Fruit fly (Drosophila melanogaster) whole organism: ENCODE results near the gene CG13248.

Source experiments
- CG8478 ChIP-seq: fragments of >200 bp; optimal IDR thresholded peaks from 2 replicates; lab custom pipeline; 2018; ENCODE audit warnings: inconsistent platforms
- Dll ChIP-seq: fragments of >200 bp; optimal IDR thresholded peaks from 2 replicates; lab custom pipeline; 2017
- EcR ChIP-seq, 2 experiments: fragments of >200 bp; optimal IDR thresholded peaks; 2 replicates each; lab custom pipeline; 2017; ENCODE audit warnings: missing biosample characterization in 2 of 2, missing genetic modification characterization in 2 of 2, missing genetic modification reagents in 2 of 2
- pan ChIP-seq: fragments of >200 bp; optimal IDR thresholded peaks from 2 replicates; lab custom pipeline; 2017
- psq ChIP-seq: fragments of >200 bp; optimal IDR thresholded peaks from 2 replicates; lab custom pipeline; 2017
- usp ChIP-seq: fragments of >200 bp; optimal IDR thresholded peaks from 2 replicates; lab custom pipeline; 2017; ENCODE audit warnings: missing biosample characterization, missing genetic modification characterization, mixed read lengths

Gene CG13248

dm6 chr3L:20404515-20404914 lies 5.9 kb downstream of the CG13248 start:
- TF ChIP-seq pan (lab: Kevin White, UChicago) (no peak), EcR (GFP tag; optimal IDR thresholded peaks at IDR 0.05; lab: Kevin White, UChicago) (peak in 1 of 2 experiments; percentile 35)

- TF ChIP-seq usp, result no peak
Observed at dm6 chr3L:20403493-20404379, 6.6 kb downstream of the CG13248 start.

dm6 chr3L:20402665-20403492 lies 7.5 kb downstream of the CG13248 start:
- TF ChIP-seq usp (no peak), Dll (lab: Kevin White, UChicago) (no peak), EcR (GFP tag; optimal IDR thresholded peaks at IDR 0.05; lab: Kevin White, UChicago) (no peak), pan (lab: Kevin White, UChicago) (no peak), CG8478 (lab: Kevin White, UChicago) (no peak), psq (lab: Kevin White, UChicago) (no peak)

dm6 chr3L:20401026-20401912 lies 9.1 kb downstream of the CG13248 start, which contains the start of gene trbl:
Gene trbl, minus strand, starts transcription at chr3L:20401609.
- TF ChIP-seq CG8478 (lab: Kevin White, UChicago) (peak; percentile 27), EcR (GFP tag; optimal IDR thresholded peaks at IDR 0.05; lab: Kevin White, UChicago) (no peak), Dll (lab: Kevin White, UChicago) (no peak), pan (lab: Kevin White, UChicago) (no peak), psq (lab: Kevin White, UChicago) (peak; percentile 5), usp (no peak)

- TF ChIP-seq Dll (lab: Kevin White, UChicago) (no peak), psq (lab: Kevin White, UChicago) (no peak), EcR (GFP tag; optimal IDR thresholded peaks at IDR 0.05; lab: Kevin White, UChicago) (no peak), CG8478 (lab: Kevin White, UChicago) (no peak), pan (lab: Kevin White, UChicago) (no peak), usp (no peak)
Observed at dm6 chr3L:20400515-20400914, 9.9 kb downstream of the CG13248 start.

- no peak for TF ChIP-seq pan (lab: Kevin White, UChicago)
- no peak for TF ChIP-seq usp
- no peak for TF ChIP-seq Dll (lab: Kevin White, UChicago)
- TF ChIP-seq CG8478 (lab: Kevin White, UChicago), result no peak
- no peak for TF ChIP-seq EcR (GFP tag; optimal IDR thresholded peaks at IDR 0.05; lab: Kevin White, UChicago)
- no peak for TF ChIP-seq psq (lab: Kevin White, UChicago)
Observed at dm6 chr3L:20399550-20400109, 10.7 kb downstream of the CG13248 start.

dm6 chr3L:20398243-20399222 lies 11.8 kb downstream of the CG13248 start:
- TF ChIP-seq CG8478 (lab: Kevin White, UChicago) (no peak), psq (lab: Kevin White, UChicago) (no peak), Dll (lab: Kevin White, UChicago) (no peak), usp (no peak), EcR (GFP tag; optimal IDR thresholded peaks at IDR 0.05; lab: Kevin White, UChicago) (no peak), pan (lab: Kevin White, UChicago) (no peak)

- TF ChIP-seq CG8478 (lab: Kevin White, UChicago) (no peak), usp (no peak), Dll (lab: Kevin White, UChicago) (no peak)
Observed at dm6 chr3L:20397770-20398169, 12.6 kb downstream of the CG13248 start.

- TF ChIP-seq psq (lab: Kevin White, UChicago), result no peak
- TF ChIP-seq usp, result no peak
- no peak for TF ChIP-seq Dll (lab: Kevin White, UChicago)
- TF ChIP-seq EcR (GFP tag; optimal IDR thresholded peaks at IDR 0.05; lab: Kevin White, UChicago), result no peak
- no peak for TF ChIP-seq pan (lab: Kevin White, UChicago)
- TF ChIP-seq CG8478 (lab: Kevin White, UChicago), result no peak
Observed at dm6 chr3L:20396047-20396446, 14.3 kb downstream of the CG13248 start.
